Fruit fly (Drosophila melanogaster): ENCODE measurements around the gene CG43901.

CG43901 gene

DNA sequence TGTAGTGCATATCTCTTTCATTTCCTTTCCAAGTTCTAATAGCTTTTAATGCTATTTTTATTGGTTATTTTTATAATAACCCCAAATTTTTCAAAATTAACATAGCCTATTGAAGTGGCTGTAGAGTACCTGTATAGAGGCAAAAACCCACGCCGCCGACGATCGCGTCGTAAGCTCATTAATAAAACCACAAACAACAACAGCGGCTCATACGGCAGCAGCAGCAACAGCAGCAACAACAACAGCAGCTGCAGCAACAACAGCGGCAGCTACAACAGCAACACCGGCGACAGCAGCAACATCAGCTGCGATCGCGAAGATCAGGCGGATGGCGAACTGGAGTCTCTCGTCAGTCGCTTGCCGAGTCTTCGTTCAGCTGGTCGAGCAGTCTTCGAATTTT lies 21.5 kb downstream of the CG43901 start, which contains the start of gene CG2145:
TSS of gene CG2145 (plus strand) at position 290 of the 400 bp plus-strand sequence.
- TF ChIP-seq CG32264 (GFP tag; optimal IDR thresholded peaks at IDR 0.05): peak; percentile 47
- TF ChIP-seq OdsH (GFP tag; optimal IDR thresholded peaks at IDR 0.05): peak; percentile 34
- no peak for TF ChIP-seq Vsx2 (GFP tag; optimal IDR thresholded peaks at IDR 0.05; ENCODE audit: partially characterized antibody)
- no peak for TF ChIP-seq sv (GFP tag; optimal IDR thresholded peaks at IDR 0.05)
- TF ChIP-seq Dfd (GFP tag; optimal IDR thresholded peaks at IDR 0.05): peak; percentile 67
- TF ChIP-seq CrebA (GFP tag; optimal IDR thresholded peaks at IDR 0.05; ENCODE audit: borderline replicate concordance): peak; percentile 40
- TF ChIP-seq Sp1 (GFP tag; optimal IDR thresholded peaks at IDR 0.05): peak; percentile 62
- peak; percentile 27 for TF ChIP-seq Hnf4 (GFP tag; optimal IDR thresholded peaks at IDR 0.05)
- TF ChIP-seq jim (GFP tag; optimal IDR thresholded peaks at IDR 0.05): no peak
- TF ChIP-seq Hr83 (GFP tag; optimal IDR thresholded peaks at IDR 0.05; ENCODE audit: poor library complexity, severe bottlenecking): peak; percentile 48
- peak; percentile 40 for TF ChIP-seq br (GFP tag; optimal IDR thresholded peaks at IDR 0.05)
- peak; percentile 8 for TF ChIP-seq Jra (GFP tag; optimal IDR thresholded peaks at IDR 0.05)
- TF ChIP-seq sage (GFP tag; optimal IDR thresholded peaks at IDR 0.05): peak; percentile 79
- peak; percentile 41 for TF ChIP-seq Rel (GFP tag; optimal IDR thresholded peaks at IDR 0.05)
- peak; percentile 81 for TF ChIP-seq Rel (tag; optimal IDR thresholded peaks at IDR 0.05)
- peak; percentile 14 for TF ChIP-seq rgr (GFP tag; optimal IDR thresholded peaks at IDR 0.05)
- TF ChIP-seq brk (GFP tag; optimal IDR thresholded peaks at IDR 0.05): peak; percentile 60
- TF ChIP-seq Abd-B (GFP tag; optimal IDR thresholded peaks at IDR 0.05): no peak
- TF ChIP-seq HLH106 (tag; optimal IDR thresholded peaks at IDR 0.05): peak; percentile 4
- peak; percentile 35 for TF ChIP-seq fru (GFP tag; optimal IDR thresholded peaks at IDR 0.05)
- peak; percentile 27 to 63 for TF ChIP-seq foxo (GFP tag; optimal IDR thresholded peaks at IDR 0.05)
- TF ChIP-seq h (GFP tag; optimal IDR thresholded peaks at IDR 0.05): peak; percentile 44
- TF ChIP-seq CG9705 (GFP tag; optimal IDR thresholded peaks at IDR 0.05): no peak
- no peak for TF ChIP-seq usp (GFP tag; optimal IDR thresholded peaks at IDR 0.05)
- no peak for TF ChIP-seq tai (GFP tag; optimal IDR thresholded peaks at IDR 0.05)
- TF ChIP-seq woc (GFP tag; optimal IDR thresholded peaks at IDR 0.05): peak; percentile 56

DNA sequence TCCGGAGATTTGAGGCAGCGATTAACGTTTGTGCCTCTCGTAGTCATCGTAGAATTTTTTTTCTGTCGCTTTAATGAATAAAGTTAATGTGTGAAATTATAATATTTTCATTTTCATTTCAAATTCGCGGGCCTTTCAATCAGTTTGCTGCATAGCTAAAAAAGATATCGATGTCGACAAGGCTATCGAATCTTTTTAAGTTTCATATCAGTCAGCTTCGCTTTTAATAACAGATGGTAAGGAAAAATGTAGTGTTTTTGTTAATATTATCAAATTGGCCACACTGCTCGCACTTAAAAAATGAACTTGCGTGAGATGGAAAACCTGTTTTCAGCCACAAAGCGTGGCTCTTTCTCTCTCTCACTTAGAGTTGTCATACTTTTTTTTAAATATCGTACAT lies 24.0 kb downstream of the CG43901 start:
- no peak for TF ChIP-seq CG32264 (GFP tag; optimal IDR thresholded peaks at IDR 0.05)
- no peak for TF ChIP-seq Dif (GFP tag; optimal IDR thresholded peaks at IDR 0.05; ENCODE audit: partially characterized antibody)
- no peak for TF ChIP-seq Jra (GFP tag; optimal IDR thresholded peaks at IDR 0.05)
- TF ChIP-seq rgr (GFP tag; optimal IDR thresholded peaks at IDR 0.05): no peak
- TF ChIP-seq woc (GFP tag; optimal IDR thresholded peaks at IDR 0.05): no peak
- no peak for TF ChIP-seq pan (optimal IDR thresholded peaks at IDR 0.05)
- TF ChIP-seq N (GFP tag; optimal IDR thresholded peaks at IDR 0.05): no peak
- no peak for TF ChIP-seq Hr83 (GFP tag; optimal IDR thresholded peaks at IDR 0.05; ENCODE audit: poor library complexity, severe bottlenecking)
- TF ChIP-seq brk (GFP tag; optimal IDR thresholded peaks at IDR 0.05): no peak
- TF ChIP-seq fru (GFP tag; optimal IDR thresholded peaks at IDR 0.05): no peak
- no peak for TF ChIP-seq usp (GFP tag; optimal IDR thresholded peaks at IDR 0.05)
- TF ChIP-seq dl (GFP tag; optimal IDR thresholded peaks at IDR 0.05; ENCODE audit: insufficient read depth in 1 of 2, partially characterized antibody in 2 of 2): no peak
- TF ChIP-seq Rel (GFP tag; optimal IDR thresholded peaks at IDR 0.05): no peak
- TF ChIP-seq Rel (tag; optimal IDR thresholded peaks at IDR 0.05): no peak
- TF ChIP-seq Hnf4 (GFP tag; optimal IDR thresholded peaks at IDR 0.05): no peak
- no peak for TF ChIP-seq Myc (optimal IDR thresholded peaks at IDR 0.05)
- no peak for TF ChIP-seq OdsH (GFP tag; optimal IDR thresholded peaks at IDR 0.05)
- TF ChIP-seq Vsx2 (GFP tag; optimal IDR thresholded peaks at IDR 0.05; ENCODE audit: partially characterized antibody): no peak
- TF ChIP-seq psq (GFP tag; optimal IDR thresholded peaks at IDR 0.05): no peak
- no peak for TF ChIP-seq foxo (GFP tag; optimal IDR thresholded peaks at IDR 0.05)
- TF ChIP-seq h (GFP tag; optimal IDR thresholded peaks at IDR 0.05): no peak

dm6 chrX:10930553-10931092 lies 25.1 kb downstream of the CG43901 start, which contains the start of gene Myo10A:
Gene Myo10A, plus strand, starts transcription at chrX:10930840.
- TF ChIP-seq Dif (GFP tag; optimal IDR thresholded peaks at IDR 0.05; ENCODE audit: partially characterized antibody): peak; percentile 64
- no peak for TF ChIP-seq Dfd (GFP tag; optimal IDR thresholded peaks at IDR 0.05)
- TF ChIP-seq fru (GFP tag; optimal IDR thresholded peaks at IDR 0.05): peak; percentile 10
- peak; percentile 62 to 69 for TF ChIP-seq dl (GFP tag; optimal IDR thresholded peaks at IDR 0.05; ENCODE audit: insufficient read depth in 1 of 2, partially characterized antibody in 2 of 2)

dm6 chrX:10931250-10931649 lies 25.7 kb downstream of the CG43901 start:
- TF ChIP-seq OdsH (GFP tag; optimal IDR thresholded peaks at IDR 0.05) (no peak), jim (GFP tag; optimal IDR thresholded peaks at IDR 0.05) (no peak), rgr (GFP tag; optimal IDR thresholded peaks at IDR 0.05) (no peak), Sp1 (GFP tag; optimal IDR thresholded peaks at IDR 0.05) (no peak), brk (GFP tag; optimal IDR thresholded peaks at IDR 0.05) (no peak), h (GFP tag; optimal IDR thresholded peaks at IDR 0.05) (no peak), tai (GFP tag; optimal IDR thresholded peaks at IDR 0.05) (no peak), Dif (GFP tag; optimal IDR thresholded peaks at IDR 0.05; ENCODE audit: partially characterized antibody) (no peak), CG9705 (GFP tag; optimal IDR thresholded peaks at IDR 0.05) (no peak), usp (GFP tag; optimal IDR thresholded peaks at IDR 0.05) (no peak), Abd-B (GFP tag; optimal IDR thresholded peaks at IDR 0.05) (no peak)
